Fruit fly (Drosophila melanogaster): ENCODE results near the gene CG43861.

DNA sequence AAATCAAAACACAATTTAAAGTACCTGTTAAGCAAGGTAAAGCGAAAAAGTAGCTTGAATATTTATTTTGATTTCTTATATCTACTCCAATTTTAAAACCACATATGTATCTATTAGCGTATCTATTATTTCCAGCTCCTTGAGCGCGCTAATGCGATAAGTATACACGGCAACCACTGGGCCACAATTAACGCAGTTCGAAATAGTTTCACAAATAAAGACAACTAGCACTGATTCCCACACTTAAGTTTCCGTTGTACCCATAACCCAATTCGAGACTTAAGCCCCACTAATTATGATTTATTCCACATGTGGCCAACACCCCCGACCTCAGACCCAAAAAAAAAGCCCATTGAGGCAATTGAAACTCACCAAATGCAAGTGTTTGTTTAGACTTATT lies 634 bp downstream of the CG43861 start:
- TF ChIP-seq Spps (tag; optimal IDR thresholded peaks at IDR 0.05) (no peak), CG2199 (GFP tag; IDR thresholded peaks at IDR 0.05) (no peak), CG11247 (GFP tag; IDR thresholded peaks at IDR 0.05) (no peak), Aef1 (GFP tag; IDR thresholded peaks at IDR 0.05) (no peak), CG13287 (GFP tag; IDR thresholded peaks at IDR 0.05; ENCODE audit: partially characterized antibody) (no peak), ranshi (GFP tag; IDR thresholded peaks at IDR 0.05) (no peak), stwl (tag; optimal IDR thresholded peaks at IDR 0.05) (no peak)

All from whole organism, embryonic.